Fruit fly (Drosophila melanogaster) whole organism, embryonic: ENCODE data around the gene Rm62.

Source experiments
- CG12769 ChIP-seq: fragments of 200-800 bp; sonication (Bioruptor generic); optimal IDR thresholded peaks from 2 replicates; lab custom pipeline; 2019; ENCODE audit warnings: missing biosample characterization, mild to moderate bottlenecking, missing genetic modification characterization, moderate library complexity
- CG15514 ChIP-seq: fragments of 200-800 bp; sonication (Bioruptor generic); optimal IDR thresholded peaks from 3 replicates; lab custom pipeline; 2017; ENCODE audit warnings: missing biosample characterization, missing genetic modification characterization, mild to moderate bottlenecking, moderate library complexity, missing genetic modification reagents
- CG30431 ChIP-seq: fragments of 200-800 bp; sonication (Bioruptor generic); optimal IDR thresholded peaks from 2 replicates; lab custom pipeline; 2017; ENCODE audit warnings: missing biosample characterization, missing genetic modification characterization
- CG5245 ChIP-seq: fragments of 200-800 bp; sonication (Bioruptor generic); optimal IDR thresholded peaks from 3 replicates; lab custom pipeline; 2016; ENCODE audit warnings: missing biosample characterization, missing genetic modification characterization
- CG6813 ChIP-seq: fragments of 200-800 bp; sonication (Bioruptor generic); optimal IDR thresholded peaks from 2 replicates; lab custom pipeline; 2017; ENCODE audit warnings: missing biosample characterization, missing genetic modification characterization, mild to moderate bottlenecking, moderate library complexity, missing genetic modification reagents
- Camta ChIP-seq: fragments of 200-800 bp; sonication (Bioruptor generic); optimal IDR thresholded peaks from 2 replicates; lab custom pipeline; 2016; ENCODE audit warnings: missing biosample characterization, missing genetic modification characterization
- CoRest ChIP-seq: fragments of 200-800 bp; sonication (Bioruptor generic); optimal IDR thresholded peaks from 3 replicates; lab custom pipeline; 2018; ENCODE audit warnings: missing biosample characterization, mild to moderate bottlenecking, missing genetic modification characterization, moderate library complexity
- Lim3 ChIP-seq: fragments of 200-800 bp; sonication (Bioruptor generic); IDR thresholded peaks from 2 replicates; pipeline ENCODE4 v1.3.6; 2022; ENCODE audit warnings: missing biosample characterization, missing genetic modification characterization

dm6 chr3R:5993857-5994256 is 14.5 kb downstream of the Rm62 start:
- no peak for TF ChIP-seq CG6813 (GFP tag; lab: Kevin White, UChicago)
- TF ChIP-seq CG12769 (tag; lab: Kevin White, UChicago) = no peak
- TF ChIP-seq Lim3 (GFP tag; lab: Robert Waterston, UW) = no peak
- no peak for TF ChIP-seq Camta (GFP tag; lab: Kevin White, UChicago)
- no peak for TF ChIP-seq CoRest
- TF ChIP-seq CG15514 = no peak
- no peak for TF ChIP-seq CG30431 (GFP tag; lab: Kevin White, UChicago)
- no peak for TF ChIP-seq CG5245 (GFP tag; lab: Kevin White, UChicago)
